Worm (Caenorhabditis elegans) whole organism, L4 larva: Measurements from ENCODE around the gene nhr-3.

ENCODE experiments used
- F26F4.8 ChIP-seq: fragments of 200-800 bp; sonication (Bioruptor generic); conservative IDR thresholded peaks from 2 replicates; pipeline ENCODE4 v1.3.6; 2022; ENCODE audit warnings: missing genetic modification characterization, missing compliant biosample characterization
- F44E2.7 ChIP-seq: fragments of 200-800 bp; sonication (Bioruptor generic); IDR thresholded peaks from 2 replicates; pipeline ENCODE4 v2.1.2; 2022; ENCODE audit warnings: missing genetic modification characterization, missing compliant biosample characterization
- R02D3.7 ChIP-seq: fragments of 150-350 bp; sonication (generic microtip); optimal IDR thresholded peaks from 3 replicates; lab custom pipeline; 2014; ENCODE audit warnings: missing biosample characterization, missing genetic modification characterization
- T20F7.1 ChIP-seq: fragments of 200-800 bp; sonication (Bioruptor generic); optimal IDR thresholded peaks from 2 replicates; lab custom pipeline; 2018; ENCODE audit warnings: mild to moderate bottlenecking, missing genetic modification characterization, missing compliant biosample characterization
- aha-1 ChIP-seq: fragments of 150-350 bp; peaks from one replicate; lab custom pipeline; 2014; ENCODE audit warnings: missing biosample characterization, missing genetic modification characterization
- attf-4 ChIP-seq: sonication (generic microtip); optimal IDR thresholded peaks from 3 replicates; lab custom pipeline; 2017; ENCODE audit warnings: missing biosample characterization, missing genetic modification characterization
- daf-16 ChIP-seq, 3 experiments: sonication (generic microtip); optimal IDR thresholded peaks; 2 replicates each; lab custom pipeline; 2016 to 2017; ENCODE audit warnings: missing genetic modification characterization in 3 of 3, missing genetic modification reagents in 3 of 3, mild to moderate bottlenecking in 2 of 3, missing compliant biosample characterization in 2 of 3, missing biosample characterization in 1 of 3, moderate library complexity in 1 of 3
- daf-19 ChIP-seq: fragments of 200-800 bp; sonication (Bioruptor generic); conservative IDR thresholded peaks from 2 replicates; pipeline ENCODE4 v1.3.6; 2022; ENCODE audit warnings: missing genetic modification characterization, missing compliant biosample characterization
- daf-8 ChIP-seq: fragments of 200-800 bp; sonication (Bioruptor generic); IDR thresholded peaks from 2 replicates; pipeline ENCODE4 v1.3.6; 2022; ENCODE audit warnings: missing genetic modification characterization, missing compliant biosample characterization
- dmd-6 ChIP-seq: fragments of 200-800 bp; sonication (Bioruptor generic); IDR thresholded peaks from 2 replicates; pipeline ENCODE4 v1.3.6; 2022; ENCODE audit warnings: missing genetic modification reagents, missing genetic modification characterization, missing compliant biosample characterization
- dmd-8 ChIP-seq: fragments of 200-800 bp; sonication (Bioruptor generic); IDR thresholded peaks from 2 replicates; pipeline ENCODE4 v1.3.6; 2022; ENCODE audit warnings: missing genetic modification characterization, missing compliant biosample characterization
- dpl-1 ChIP-seq: fragments of 150-350 bp; optimal IDR thresholded peaks from 2 replicates; lab custom pipeline; 2014; ENCODE audit warnings: missing biosample characterization, missing genetic modification reagents, missing genetic modification characterization
- dve-1 ChIP-seq: sonication (generic microtip); optimal IDR thresholded peaks from 2 replicates; lab custom pipeline; 2017; ENCODE audit warnings: antibody characterized with exemption, mild to moderate bottlenecking, missing genetic modification characterization, missing compliant biosample characterization; ENCODE audit not compliant: insufficient read depth
- hif-1 ChIP-seq, 2 experiments: sonication (generic microtip); optimal IDR thresholded peaks; 2 replicates each; lab custom pipeline; 2016 to 2017; ENCODE audit warnings: missing compliant biosample characterization in 2 of 2, missing genetic modification characterization in 2 of 2, missing genetic modification reagents in 2 of 2, missing genotype in 2 of 2, mild to moderate bottlenecking in 1 of 2
- hlh-11 ChIP-seq: fragments of 200-800 bp; sonication (Bioruptor generic); optimal IDR thresholded peaks from 2 replicates; lab custom pipeline; 2018; ENCODE audit warnings: mild to moderate bottlenecking, missing genetic modification characterization, missing compliant biosample characterization
- hlh-30 ChIP-seq: sonication (generic microtip); optimal IDR thresholded peaks from 2 replicates; lab custom pipeline; 2017; ENCODE audit warnings: antibody characterized with exemption, mild to moderate bottlenecking, missing genetic modification characterization, missing compliant biosample characterization; ENCODE audit not compliant: insufficient read depth
- jun-1 ChIP-seq: fragments of 150-350 bp; optimal IDR thresholded peaks from 2 replicates; lab custom pipeline; 2014; ENCODE audit warnings: missing biosample characterization, missing genetic modification reagents, missing genetic modification characterization
- lir-3 ChIP-seq: sonication (generic microtip); optimal IDR thresholded peaks from 2 replicates; lab custom pipeline; 2016; ENCODE audit warnings: mild to moderate bottlenecking, missing genetic modification characterization, missing compliant biosample characterization
- lsy-2 ChIP-seq, 2 experiments: fragments of 150-350 bp in 1 of 2; sonication (generic microtip) in 1 of 2; optimal IDR thresholded peaks; 2 replicates each; lab custom pipeline; 2014 to 2017; ENCODE audit warnings: missing biosample characterization in 2 of 2, missing genetic modification characterization in 2 of 2
- madf-5 ChIP-seq, 2 experiments: fragments of 200-800 bp; sonication (Bioruptor generic); IDR thresholded peaks; 2 replicates each; pipeline ENCODE4 v1.3.6; 2022; ENCODE audit warnings: missing compliant biosample characterization in 2 of 2, missing genetic modification characterization in 2 of 2
- mdl-1 ChIP-seq, 2 experiments: fragments of 150-350 bp in 1 of 2; sonication (generic microtip) in 1 of 2; optimal IDR thresholded peaks; 2 replicates each; lab custom pipeline; 2014 to 2017; ENCODE audit warnings: missing biosample characterization in 2 of 2, missing genetic modification characterization in 2 of 2
- mdt-29 ChIP-seq: fragments of 200-800 bp; sonication (Bioruptor generic); IDR thresholded peaks from 2 replicates; pipeline ENCODE4 v1.3.6; 2022; ENCODE audit warnings: missing genetic modification reagents, missing genetic modification characterization, missing compliant biosample characterization
- mep-1 ChIP-seq: fragments of 150-350 bp; sonication (generic microtip); optimal IDR thresholded peaks from 3 replicates; lab custom pipeline; 2014; ENCODE audit warnings: missing biosample characterization, missing genetic modification characterization
- mes-2 ChIP-seq: sonication (generic microtip); optimal IDR thresholded peaks from 2 replicates; lab custom pipeline; 2016; ENCODE audit warnings: missing genotype, mild to moderate bottlenecking, missing genetic modification characterization, missing compliant biosample characterization; ENCODE audit not compliant: poor library complexity, severe bottlenecking
- mxl-3 ChIP-seq: fragments of 200-800 bp; sonication (Bioruptor generic); optimal IDR thresholded peaks from 2 replicates; lab custom pipeline; 2018; ENCODE audit warnings: mild to moderate bottlenecking, missing genetic modification characterization, missing compliant biosample characterization
- nhr-10 ChIP-seq: fragments of 150-350 bp; optimal IDR thresholded peaks from 2 replicates; lab custom pipeline; 2014; ENCODE audit warnings: missing biosample characterization, missing genetic modification characterization
- nhr-11 ChIP-seq: fragments of 150-350 bp; optimal IDR thresholded peaks from 2 replicates; lab custom pipeline; 2014; ENCODE audit warnings: missing biosample characterization, missing genetic modification characterization
- nhr-111 ChIP-seq: fragments of 200-800 bp; sonication (Bioruptor generic); optimal IDR thresholded peaks from 2 replicates; lab custom pipeline; 2018; ENCODE audit warnings: mild to moderate bottlenecking, missing genetic modification characterization, missing compliant biosample characterization
- nhr-237 ChIP-seq: sonication (generic microtip); optimal IDR thresholded peaks from 2 replicates; lab custom pipeline; 2017; ENCODE audit warnings: missing biosample characterization, missing genetic modification characterization
- nhr-28 ChIP-seq: fragments of 150-350 bp; optimal IDR thresholded peaks from 2 replicates; lab custom pipeline; 2014; ENCODE audit warnings: missing biosample characterization, missing genetic modification characterization
- nhr-42 ChIP-seq: fragments of 200-800 bp; sonication (Bioruptor generic); IDR thresholded peaks from 2 replicates; pipeline ENCODE4 v1.3.6; 2022; ENCODE audit warnings: missing genetic modification characterization, missing compliant biosample characterization
- nhr-48 ChIP-seq: sonication (generic microtip); optimal IDR thresholded peaks from 2 replicates; lab custom pipeline; 2016; ENCODE audit warnings: mild to moderate bottlenecking, missing genetic modification characterization, missing compliant biosample characterization
- nhr-6 ChIP-seq: fragments of 150-350 bp; optimal IDR thresholded peaks from 2 replicates; lab custom pipeline; 2014; ENCODE audit warnings: missing biosample characterization, missing genetic modification characterization
- nhr-77 ChIP-seq: fragments of 150-350 bp; optimal IDR thresholded peaks from 2 replicates; lab custom pipeline; 2014; ENCODE audit warnings: missing biosample characterization, missing genetic modification characterization
- php-3 ChIP-seq: fragments of 200-800 bp; sonication (Bioruptor generic); IDR thresholded peaks from 2 replicates; pipeline ENCODE4 v1.3.6; 2022; ENCODE audit warnings: missing genetic modification reagents, missing genetic modification characterization, missing compliant biosample characterization
- pqm-1 ChIP-seq: sonication (generic microtip); optimal IDR thresholded peaks from 2 replicates; lab custom pipeline; 2017; ENCODE audit warnings: missing biosample characterization, missing genetic modification characterization
- saeg-2 ChIP-seq: fragments of 200-800 bp; sonication (Bioruptor generic); IDR thresholded peaks from 2 replicates; pipeline ENCODE4 v1.3.6; 2022; ENCODE audit warnings: missing genetic modification reagents, missing genetic modification characterization, missing compliant biosample characterization
- spr-3 ChIP-seq: fragments of 200-800 bp; sonication (Bioruptor generic); optimal IDR thresholded peaks from 2 replicates; lab custom pipeline; 2018; ENCODE audit warnings: mild to moderate bottlenecking, missing genetic modification characterization, missing compliant biosample characterization
- tra-1 ChIP-seq: fragments of 200-800 bp; sonication (Bioruptor generic); IDR thresholded peaks from 2 replicates; pipeline ENCODE4 v1.3.6; 2022; ENCODE audit warnings: missing genetic modification reagents, missing genetic modification characterization, missing compliant biosample characterization
- unc-62 ChIP-seq, 3 experiments: fragments of 150-350 bp in 1 of 3; sonication (generic microtip); optimal IDR thresholded peaks in 2 of 3; peaks in 1 of 3; 1 replicate in 1 of 3; 2 replicates in 2 of 3; lab custom pipeline; 2014 to 2017; ENCODE audit warnings: missing biosample characterization in 3 of 3, missing genetic modification characterization in 3 of 3, missing genetic modification reagents in 3 of 3, missing genotype in 1 of 3
- zag-1 ChIP-seq: fragments of 150-350 bp; optimal IDR thresholded peaks from 2 replicates; lab custom pipeline; 2014; ENCODE audit warnings: missing biosample characterization, missing genetic modification characterization
- zfp-3 ChIP-seq: fragments of 200-800 bp; sonication (Bioruptor generic); conservative IDR thresholded peaks from 2 replicates; pipeline ENCODE4 v1.3.6; 2022; ENCODE audit warnings: missing genetic modification reagents, missing genetic modification characterization, missing compliant biosample characterization
- zip-11 ChIP-seq: fragments of 200-800 bp; sonication (Bioruptor generic); IDR thresholded peaks from 2 replicates; pipeline ENCODE4 v1.3.6; 2022; ENCODE audit warnings: missing genetic modification characterization, missing compliant biosample characterization

nhr-3 gene

ce11 chrX:14557936-14558554 lies at the start of gene nhr-3:
TSS of gene nhr-3 (plus strand) at chrX:14558504.
- TF ChIP-seq dmd-6 (GFP tag; lab: Robert Waterston, UW) (peak; percentile 75), nhr-237 (tag; lab: Kevin White, UChicago) (no peak), jun-1 (tag; lab: Kevin White, UChicago) (peak; percentile 17), pqm-1 (tag; lab: Kevin White, UChicago) (peak; percentile 65), lir-3 (tag; lab: Kevin White, UChicago) (no peak), zag-1 (tag; lab: Kevin White, UChicago) (no peak), attf-4 (tag; lab: Kevin White, UChicago) (no peak), F44E2.7 (no peak), php-3 (GFP tag; lab: Robert Waterston, UW) (no peak; the same call in 1 of the 2 replicates), T20F7.1 (no peak), nhr-6 (tag; lab: Kevin White, UChicago) (peak; percentile 8), nhr-77 (tag; lab: Kevin White, UChicago) (peak; percentile 38), madf-5 (GFP tag; IDR thresholded peaks at IDR 0.05; lab: Robert Waterston, UW) (no peak), R02D3.7 (tag; lab: Kevin White, UChicago) (no peak), dve-1 (peak; percentile 51), aha-1 (peak; percentile 58), zfp-3 (GFP tag; lab: Robert Waterston, UW) (no peak), daf-8 (GFP tag; lab: Robert Waterston, UW) (no peak), mdt-29 (GFP tag; lab: Robert Waterston, UW) (no peak), unc-62 (GFP tag; optimal IDR thresholded peaks at IDR 0.05 in 1 of 2; lab: Kevin White, UChicago) (peak in 1 of 2 experiments; percentile 99), unc-62 (tag; optimal IDR thresholded peaks at IDR 0.05; lab: Kevin White, UChicago) (no peak), nhr-10 (tag; lab: Kevin White, UChicago) (peak; percentile 26), nhr-28 (tag; lab: Kevin White, UChicago) (peak; percentile 93), nhr-42 (GFP tag; lab: Robert Waterston, UW) (no peak), mes-2 (peak; percentile 26), daf-16 (GFP tag; optimal IDR thresholded peaks at IDR 0.05; lab: Kevin White, UChicago) (no peak), daf-16 (tag; optimal IDR thresholded peaks at IDR 0.05; lab: Kevin White, UChicago) (peak; percentile 48), hlh-30 (tag; lab: Kevin White, UChicago) (peak; percentile 79), nhr-48 (tag; lab: Kevin White, UChicago) (peak; percentile 36), hlh-11 (tag; lab: Kevin White, UChicago) (peak; percentile 56), hif-1 (tag; optimal IDR thresholded peaks at IDR 0.05; lab: Kevin White, UChicago) (peak in 1 of 2 experiments; percentile 9), F26F4.8 (GFP tag; lab: Robert Waterston, UW) (no peak), spr-3 (GFP tag; lab: Kevin White, UChicago) (no peak)
- TF ChIP-seq, all 104 proteins: peak for 16

ce11 chrX:14508823-14509259 lies 49.5 kb upstream of the nhr-3 start:
- TF ChIP-seq mxl-3 (GFP tag; lab: Kevin White, UChicago) (peak; percentile 70), nhr-111 (GFP tag; lab: Kevin White, UChicago) (no peak), hif-1 (tag; optimal IDR thresholded peaks at IDR 0.05; lab: Kevin White, UChicago) (peak in 1 of 2 experiments; percentile 7), hlh-30 (tag; lab: Kevin White, UChicago) (peak; percentile 69), dmd-6 (GFP tag; lab: Robert Waterston, UW) (peak; percentile 74), unc-62 (GFP tag; optimal IDR thresholded peaks at IDR 0.05 in 1 of 2; lab: Kevin White, UChicago) (peak in 1 of 2 experiments; percentile 100), unc-62 (tag; optimal IDR thresholded peaks at IDR 0.05; lab: Kevin White, UChicago) (no peak), hlh-11 (tag; lab: Kevin White, UChicago) (peak; percentile 86), nhr-77 (tag; lab: Kevin White, UChicago) (peak; percentile 17), mdl-1 (tag; optimal IDR thresholded peaks at IDR 0.05; lab: Kevin White, UChicago) (peak in 1 of 2 experiments; percentile 61), mep-1 (tag; lab: Kevin White, UChicago) (peak; percentile 2), nhr-28 (tag; lab: Kevin White, UChicago) (peak; percentile 89), saeg-2 (GFP tag; lab: Robert Waterston, UW) (no peak), dpl-1 (GFP tag; lab: Kevin White, UChicago) (peak; percentile 20), dve-1 (peak; percentile 45), daf-19 (GFP tag; lab: Robert Waterston, UW) (no peak), dmd-8 (no peak), daf-16 (GFP tag; optimal IDR thresholded peaks at IDR 0.05; lab: Kevin White, UChicago) (peak in 1 of 2 experiments; percentile 30), daf-16 (tag; optimal IDR thresholded peaks at IDR 0.05; lab: Kevin White, UChicago) (no peak), nhr-48 (tag; lab: Kevin White, UChicago) (peak; percentile 39), tra-1 (GFP tag; lab: Robert Waterston, UW) (peak; percentile 70), zip-11 (GFP tag; lab: Robert Waterston, UW) (no peak), nhr-11 (tag; lab: Kevin White, UChicago) (peak; percentile 83), lsy-2 (tag; optimal IDR thresholded peaks at IDR 0.05; lab: Kevin White, UChicago) (peak in 1 of 2 experiments; percentile 43), lir-3 (tag; lab: Kevin White, UChicago) (no peak)
